Worm (Caenorhabditis elegans): ENCODE results near the gene toca-1.

The toca-1 gene

DNA sequence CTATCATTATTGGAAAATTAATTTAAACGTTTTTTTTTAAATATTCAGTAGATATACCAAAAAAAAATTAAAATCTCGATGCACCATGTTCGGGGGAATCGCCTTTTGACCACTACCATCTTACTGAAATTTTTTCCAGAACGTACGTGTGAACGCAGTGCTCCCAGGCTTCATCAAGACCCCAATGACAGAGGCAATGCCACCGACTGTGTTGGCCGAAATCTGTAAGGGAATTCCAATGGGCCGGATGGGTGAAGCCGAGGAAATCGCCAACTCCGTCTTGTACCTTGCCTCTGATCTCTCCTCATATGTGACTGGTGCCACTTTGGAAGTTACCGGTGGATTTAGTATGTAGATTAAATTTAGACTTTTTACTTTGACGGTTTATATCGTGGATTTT is 32.5 kb downstream of the toca-1 start:
- TF ChIP-seq hlh-8 (tag; optimal IDR thresholded peaks at IDR 0.05) (no peak), odd-2 (tag; optimal IDR thresholded peaks at IDR 0.05) (no peak), ceh-2 (tag; optimal IDR thresholded peaks at IDR 0.05) (no peak), F13H6.1 (tag; optimal IDR thresholded peaks at IDR 0.05) (no peak), ceh-19 (GFP tag; optimal IDR thresholded peaks at IDR 0.05) (no peak), ceh-18 (tag; optimal IDR thresholded peaks at IDR 0.05) (no peak), ceh-45 (GFP tag; IDR thresholded peaks at IDR 0.05) (no peak)

- TF ChIP-seq F13H6.1 (tag; optimal IDR thresholded peaks at IDR 0.05) = no peak
- no peak for TF ChIP-seq nhr-11 (tag; optimal IDR thresholded peaks at IDR 0.05)
- TF ChIP-seq ceh-34 (tag; optimal IDR thresholded peaks at IDR 0.05) = no peak
- TF ChIP-seq che-1 (tag; optimal IDR thresholded peaks at IDR 0.05) = no peak
- TF ChIP-seq K02D7.2 (tag; optimal IDR thresholded peaks at IDR 0.05) = no peak
- TF ChIP-seq ceh-45 (GFP tag; IDR thresholded peaks at IDR 0.05) = no peak
- no peak for TF ChIP-seq tbx-2 (tag; optimal IDR thresholded peaks at IDR 0.05)
- TF ChIP-seq sox-2 (GFP tag; IDR thresholded peaks at IDR 0.05) = no peak
- no peak for TF ChIP-seq fax-1 (tag; optimal IDR thresholded peaks at IDR 0.05)
- TF ChIP-seq lim-6 (tag; optimal IDR thresholded peaks at IDR 0.05) = no peak
- no peak for TF ChIP-seq nhr-232 (tag; optimal IDR thresholded peaks at IDR 0.05)
- no peak for TF ChIP-seq sox-4 (tag; optimal IDR thresholded peaks at IDR 0.05)
- no peak for TF ChIP-seq unc-86 (tag; optimal IDR thresholded peaks at IDR 0.05)
- TF ChIP-seq tbx-7 (tag; optimal IDR thresholded peaks at IDR 0.05) = no peak
- TF ChIP-seq ceh-2 (tag; optimal IDR thresholded peaks at IDR 0.05) = no peak
- TF ChIP-seq pax-1 (tag; optimal IDR thresholded peaks at IDR 0.05) = no peak
- no peak for TF ChIP-seq dve-1 (tag; optimal IDR thresholded peaks at IDR 0.05)
- no peak for TF ChIP-seq hlh-8 (tag; optimal IDR thresholded peaks at IDR 0.05)
- TF ChIP-seq ttx-3 (tag; optimal IDR thresholded peaks at IDR 0.05) = no peak
- no peak for TF ChIP-seq T23F11.4 (GFP tag; optimal IDR thresholded peaks at IDR 0.05)
These were observed 34.2 kb downstream of the toca-1 start for ce11 chrX:1487096-1487495.

DNA sequence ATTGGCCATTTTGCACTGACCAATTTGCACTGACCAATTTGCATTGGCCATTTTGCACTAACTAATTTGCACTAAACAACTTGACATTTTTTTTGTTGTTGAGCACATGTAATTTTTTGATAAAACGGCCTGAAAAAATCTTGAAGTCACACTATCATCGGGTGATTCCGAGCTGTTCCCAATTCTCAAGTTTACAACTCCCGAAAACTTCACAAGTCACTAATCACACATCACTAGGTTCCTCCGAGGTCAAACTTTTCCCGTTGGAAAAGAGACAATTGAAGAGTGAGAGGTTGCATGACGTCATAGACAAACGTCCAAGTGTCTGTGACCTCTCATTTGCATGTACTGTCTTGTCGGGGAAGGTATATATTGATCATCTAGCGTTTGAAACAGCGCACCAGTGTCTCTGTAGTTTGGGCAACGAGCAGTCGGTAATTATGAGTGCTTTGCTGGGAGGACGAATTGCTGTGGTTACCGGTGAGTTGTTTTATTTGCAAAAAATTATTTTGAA is 35.1 kb downstream of the toca-1 start, which contains the start of the genes D1005.10 and dhs-25:
D1005.10 (minus strand) TSS at position 51 of the 514 bp plus-strand sequence.
dhs-25 (plus strand) TSS at position 398 of the 514 bp plus-strand sequence.
- TF ChIP-seq pha-2 (tag; optimal IDR thresholded peaks at IDR 0.05) = no peak
- TF ChIP-seq K09A11.1 (tag; optimal IDR thresholded peaks at IDR 0.05; ENCODE audit: insufficient read depth) = no peak
- peak; percentile 44 for TF ChIP-seq unc-55 (GFP tag; optimal IDR thresholded peaks at IDR 0.05)
- TF ChIP-seq unc-3 (GFP tag; conservative IDR thresholded peaks at IDR 0.05) = no peak
- TF ChIP-seq unc-3 (tag; optimal IDR thresholded peaks at IDR 0.05) = no peak
- TF ChIP-seq sdc-2 (tag; optimal IDR thresholded peaks at IDR 0.05) = peak; percentile 39
- no peak for TF ChIP-seq fax-1 (tag; optimal IDR thresholded peaks at IDR 0.05)
- peak; percentile 7 for TF ChIP-seq tbx-2 (tag; optimal IDR thresholded peaks at IDR 0.05)
- no peak for TF ChIP-seq pax-1 (tag; optimal IDR thresholded peaks at IDR 0.05)
- no peak for TF ChIP-seq dmd-4 (tag; optimal IDR thresholded peaks at IDR 0.05; ENCODE audit: borderline replicate concordance)
- TF ChIP-seq nfya-1 (tag; optimal IDR thresholded peaks at IDR 0.05) = peak; percentile 12
- TF ChIP-seq mec-3 (tag; optimal IDR thresholded peaks at IDR 0.05; ENCODE audit: borderline replicate concordance) = no peak
- TF ChIP-seq hlh-30 (tag; optimal IDR thresholded peaks at IDR 0.05; ENCODE audit: insufficient read depth) = peak; percentile 9
- TF ChIP-seq rnt-1 (tag; optimal IDR thresholded peaks at IDR 0.05) = no peak
- TF ChIP-seq ceh-9 (tag; optimal IDR thresholded peaks at IDR 0.05) = no peak
- TF ChIP-seq Y22D7AL.16 (tag; optimal IDR thresholded peaks at IDR 0.05) = no peak

DNA sequence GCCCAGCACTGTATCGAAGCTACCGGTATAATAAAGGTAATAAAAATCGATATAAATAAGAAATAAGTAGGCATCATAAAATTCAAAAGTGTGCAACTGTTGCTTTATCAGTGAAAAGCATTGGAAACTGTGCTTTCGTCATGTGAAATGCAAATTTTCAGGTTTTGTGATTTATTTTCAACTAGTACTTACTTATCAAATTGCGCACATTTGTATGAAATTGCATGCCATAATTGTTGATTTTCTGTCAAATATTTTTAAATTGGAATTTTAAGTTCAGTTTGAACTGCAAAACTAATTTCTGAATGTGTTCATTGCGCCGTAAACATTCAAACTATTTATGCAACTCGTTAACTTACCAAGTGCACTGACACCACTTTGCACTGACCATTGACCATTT is 35.6 kb downstream of the toca-1 start, which contains the start of gene D1005.4:
D1005.4 (minus strand) TSS at position 101 of the 400 bp plus-strand sequence.
- no peak for TF ChIP-seq K02D7.2 (tag; optimal IDR thresholded peaks at IDR 0.05)
- TF ChIP-seq ceh-30 (tag; optimal IDR thresholded peaks at IDR 0.05) = no peak
- no peak for TF ChIP-seq ceh-14 (tag; optimal IDR thresholded peaks at IDR 0.05)
- no peak for TF ChIP-seq lin-11 (tag; optimal IDR thresholded peaks at IDR 0.05)
- TF ChIP-seq pag-3 (tag; optimal IDR thresholded peaks at IDR 0.05; ENCODE audit: borderline replicate concordance) = no peak
- TF ChIP-seq Y22D7AL.16 (tag; optimal IDR thresholded peaks at IDR 0.05) = no peak
- no peak for TF ChIP-seq ceh-45 (GFP tag; IDR thresholded peaks at IDR 0.05)
- no peak for TF ChIP-seq fkh-6 (tag; optimal IDR thresholded peaks at IDR 0.05)
- TF ChIP-seq pax-1 (tag; optimal IDR thresholded peaks at IDR 0.05) = no peak
- TF ChIP-seq hlh-15 (tag; optimal IDR thresholded peaks at IDR 0.05) = no peak
- no peak for TF ChIP-seq unc-42 (tag; optimal IDR thresholded peaks at IDR 0.05)
- no peak for TF ChIP-seq ets-4 (tag; optimal IDR thresholded peaks at IDR 0.05)
- no peak for TF ChIP-seq mec-3 (tag; optimal IDR thresholded peaks at IDR 0.05; ENCODE audit: borderline replicate concordance)
- no peak for TF ChIP-seq ztf-16 (tag; optimal IDR thresholded peaks at IDR 0.05)
- TF ChIP-seq dmd-4 (tag; optimal IDR thresholded peaks at IDR 0.05; ENCODE audit: borderline replicate concordance) = no peak
- no peak for TF ChIP-seq K09A11.1 (tag; optimal IDR thresholded peaks at IDR 0.05; ENCODE audit: insufficient read depth)
- TF ChIP-seq hlh-6 (tag; optimal IDR thresholded peaks at IDR 0.05) = no peak
- no peak for TF ChIP-seq pat-9 (tag; optimal IDR thresholded peaks at IDR 0.05)
- no peak for TF ChIP-seq ceh-19 (GFP tag; optimal IDR thresholded peaks at IDR 0.05)
- TF ChIP-seq nhr-232 (tag; optimal IDR thresholded peaks at IDR 0.05) = no peak

Measured in whole organism, late embryonic.